Worm (Caenorhabditis elegans) whole organism, late embryonic: ENCODE results near the gene clec-208.

ENCODE experiments used
- C38D4.7 ChIP-seq: fragments of 200-800 bp; sonication (Bioruptor generic); optimal IDR thresholded peaks from 2 replicates; lab custom pipeline; 2018; ENCODE audit warnings: mild to moderate bottlenecking, missing genetic modification characterization, moderate library complexity, missing compliant biosample characterization
- ama-1 ChIP-seq: fragments of 150-350 bp; optimal IDR thresholded peaks from 2 replicates; lab custom pipeline; 2014
- lim-6 ChIP-seq: sonication (generic microtip); optimal IDR thresholded peaks from 2 replicates; lab custom pipeline; 2016; ENCODE audit warnings: missing genetic modification characterization, missing compliant biosample characterization
- madf-2 ChIP-seq: sonication (generic microtip); optimal IDR thresholded peaks from 2 replicates; lab custom pipeline; 2017; ENCODE audit warnings: missing genetic modification characterization, missing compliant biosample characterization
- nhr-11 ChIP-seq: fragments of 150-350 bp; optimal IDR thresholded peaks from 2 replicates; lab custom pipeline; 2014; ENCODE audit warnings: missing biosample characterization, missing genetic modification characterization
- pax-1 ChIP-seq: fragments of 150-350 bp; optimal IDR thresholded peaks from 2 replicates; lab custom pipeline; 2014; ENCODE audit warnings: missing biosample characterization, missing genetic modification characterization
- unc-55 ChIP-seq: sonication (generic microtip); optimal IDR thresholded peaks from 2 replicates; lab custom pipeline; 2017; ENCODE audit warnings: missing biosample characterization, missing genetic modification reagents, missing genetic modification characterization
- zip-5 ChIP-seq: sonication (generic microtip); optimal IDR thresholded peaks from 2 replicates; lab custom pipeline; 2016; ENCODE audit warnings: missing genetic modification characterization, missing compliant biosample characterization

ce11 chrV:2067419-2067818, 30.3 kb upstream of the clec-208 start:
- TF ChIP-seq pax-1 (tag; lab: Kevin White, UChicago) (no peak), unc-55 (GFP tag; lab: Kevin White, UChicago) (no peak), C38D4.7 (GFP tag; lab: Kevin White, UChicago) (no peak), lim-6 (tag; lab: Kevin White, UChicago) (no peak), nhr-11 (no peak), zip-5 (tag; lab: Kevin White, UChicago) (no peak), ama-1 (lab: Kevin White, UChicago) (no peak), madf-2 (no peak)
